Fruit fly (Drosophila melanogaster) whole organism: ENCODE data around the gene Mp.

Experiments
- CG8478 ChIP-seq: fragments of >200 bp; optimal IDR thresholded peaks from 2 replicates; lab custom pipeline; 2018; ENCODE audit warnings: inconsistent platforms
- Dll ChIP-seq: fragments of >200 bp; optimal IDR thresholded peaks from 2 replicates; lab custom pipeline; 2017
- pan ChIP-seq: fragments of >200 bp; optimal IDR thresholded peaks from 2 replicates; lab custom pipeline; 2017

DNA sequence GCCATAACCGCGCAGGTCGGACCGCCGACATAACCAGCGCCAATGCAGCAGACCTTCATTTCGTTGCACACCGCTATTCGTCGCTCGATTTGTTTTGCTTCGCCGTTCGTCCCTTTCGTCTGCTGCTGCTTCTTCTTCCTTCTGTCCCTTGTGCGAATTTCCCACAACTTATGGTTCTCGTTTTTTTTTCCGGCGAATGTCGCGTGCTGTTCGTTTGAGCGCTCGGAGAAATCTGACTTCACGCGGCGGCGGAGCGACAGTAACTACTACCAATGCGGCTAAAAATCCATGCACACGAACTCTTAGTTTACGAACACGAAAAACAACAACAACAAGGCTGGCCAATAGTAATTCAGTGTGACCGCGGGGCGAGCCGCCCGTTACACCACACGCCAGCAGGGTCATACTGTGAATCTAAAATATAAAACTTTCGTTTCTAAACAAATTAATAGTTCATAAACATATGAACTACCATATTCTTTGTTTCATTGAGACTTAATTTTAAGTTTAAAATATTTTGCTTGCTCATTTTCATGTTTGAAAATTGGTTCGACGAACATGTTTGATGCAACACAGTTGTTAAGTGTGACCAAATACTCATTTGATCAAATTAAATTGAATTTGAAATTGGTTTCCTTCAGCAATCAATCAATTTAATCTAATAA, 34.0 kb upstream of the Mp start, which contains the start of gene sgl:
- no peak for TF ChIP-seq CG8478 (lab: Kevin White, UChicago)
- no peak for TF ChIP-seq pan (lab: Kevin White, UChicago)
- no peak for TF ChIP-seq Dll (lab: Kevin White, UChicago)
